Fruit fly (Drosophila melanogaster): ENCODE measurements around the gene CG17917.

DNA sequence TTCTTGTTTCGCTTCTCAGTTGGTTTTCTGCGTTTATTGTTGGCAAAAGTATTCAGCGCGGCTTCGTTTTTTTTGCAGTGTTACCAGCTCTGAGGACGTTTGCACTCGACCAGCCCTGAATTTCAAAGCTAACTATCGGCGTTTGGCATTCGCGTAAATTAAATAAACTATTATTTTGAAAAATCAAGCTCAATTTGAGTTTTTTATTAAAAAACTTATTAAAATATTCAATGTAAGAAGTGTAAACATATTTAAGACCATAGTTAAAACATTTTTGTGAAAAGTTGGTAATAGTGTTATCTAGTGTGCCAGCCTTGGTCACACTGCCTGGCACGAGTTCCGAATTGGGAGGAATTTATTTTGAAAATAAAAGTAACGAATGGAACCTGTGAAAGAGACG lies 4.0 kb downstream of the CG17917 start, which contains the start of the genes SmD2 and CG18048:
- TF ChIP-seq ttk (optimal IDR thresholded peaks at IDR 0.05), result no peak
- TF ChIP-seq psq (optimal IDR thresholded peaks at IDR 0.05), result no peak
